Worm (Caenorhabditis elegans) whole organism, L3 larva: Measurements from ENCODE around the gene Y62H9A.7.
A peak's percentile ranks its signal among the peaks of the same experiment; 100 is the strongest.

Source experiments
- R02D3.7 ChIP-seq: fragments of 150-350 bp; optimal IDR thresholded peaks from 2 replicates; lab custom pipeline; 2014; ENCODE audit warnings: missing biosample characterization, missing genetic modification characterization
- ZK546.5 ChIP-seq: sonication (generic microtip); optimal IDR thresholded peaks from 2 replicates; lab custom pipeline; 2017; ENCODE audit warnings: missing biosample characterization, missing genetic modification characterization
- aly-2 ChIP-seq: fragments of 150-350 bp; optimal IDR thresholded peaks from 2 replicates; lab custom pipeline; 2014; ENCODE audit warnings: missing biosample characterization, missing genetic modification characterization
- ceh-16 ChIP-seq: sonication (generic microtip); optimal IDR thresholded peaks from 2 replicates; lab custom pipeline; 2017; ENCODE audit warnings: missing biosample characterization, missing genetic modification characterization
- ceh-28 ChIP-seq: fragments of 150-350 bp; optimal IDR thresholded peaks from 2 replicates; lab custom pipeline; 2014; ENCODE audit warnings: missing biosample characterization, missing genetic modification reagents, missing genetic modification characterization
- ceh-82 ChIP-seq: fragments of 150-350 bp; optimal IDR thresholded peaks from 2 replicates; lab custom pipeline; 2014; ENCODE audit warnings: missing biosample characterization, missing genetic modification characterization
- egl-5 ChIP-seq: fragments of 150-350 bp; optimal IDR thresholded peaks from 2 replicates; lab custom pipeline; 2017; ENCODE audit warnings: missing biosample characterization, missing genetic modification reagents, missing genetic modification characterization, inconsistent platforms
- elt-1 ChIP-seq: fragments of 150-350 bp; optimal IDR thresholded peaks from 2 replicates; lab custom pipeline; 2014; ENCODE audit warnings: missing biosample characterization, missing genetic modification characterization
- elt-3 ChIP-seq, 3 experiments: fragments of 150-350 bp in 1 of 3; sonication (generic microtip) in 2 of 3; optimal IDR thresholded peaks; 2 replicates in 2 of 3; 4 replicates in 1 of 3; lab custom pipeline; 2014 to 2017; ENCODE audit warnings: missing biosample characterization in 3 of 3, missing genetic modification characterization in 3 of 3
- eor-1 ChIP-seq, 2 experiments: fragments of 150-350 bp; optimal IDR thresholded peaks; 2 replicates each; lab custom pipeline; 2014 to 2018; ENCODE audit warnings: missing biosample characterization in 2 of 2, missing genetic modification characterization in 2 of 2
- fkh-10 ChIP-seq: sonication (generic microtip); optimal IDR thresholded peaks from 2 replicates; lab custom pipeline; 2017; ENCODE audit warnings: missing biosample characterization, missing genetic modification reagents, missing genetic modification characterization
- fkh-2 ChIP-seq: fragments of 150-350 bp; optimal IDR thresholded peaks from 2 replicates; lab custom pipeline; 2014; ENCODE audit warnings: missing biosample characterization, missing genetic modification reagents, missing genetic modification characterization
- fos-1 ChIP-seq: fragments of 150-350 bp; optimal IDR thresholded peaks from 2 replicates; lab custom pipeline; 2014; ENCODE audit warnings: missing biosample characterization, missing genetic modification characterization
- jun-1 ChIP-seq: fragments of 150-350 bp; optimal IDR thresholded peaks from 2 replicates; lab custom pipeline; 2014; ENCODE audit warnings: missing biosample characterization, missing genetic modification reagents, missing genetic modification characterization
- lin-15B ChIP-seq: fragments of 150-350 bp; optimal IDR thresholded peaks from 2 replicates; lab custom pipeline; 2014; ENCODE audit warnings: missing biosample characterization, missing genetic modification characterization
- lin-39 ChIP-seq: fragments of 150-350 bp; optimal IDR thresholded peaks from 2 replicates; lab custom pipeline; 2018; ENCODE audit warnings: missing biosample characterization, missing genetic modification reagents, missing genetic modification characterization
- lsy-12 ChIP-seq: sonication (generic microtip); optimal IDR thresholded peaks from 2 replicates; lab custom pipeline; 2016; ENCODE audit warnings: mild to moderate bottlenecking, missing genetic modification characterization, missing compliant biosample characterization
- mdl-1 ChIP-seq: fragments of 150-350 bp; optimal IDR thresholded peaks from 2 replicates; lab custom pipeline; 2014; ENCODE audit warnings: missing biosample characterization, missing genetic modification characterization
- mml-1 ChIP-seq: fragments of 150-350 bp; sonication (generic microtip); optimal IDR thresholded peaks from 3 replicates; lab custom pipeline; 2014; ENCODE audit warnings: missing biosample characterization, missing genetic modification characterization
- nfya-1 ChIP-seq: sonication (generic microtip); optimal IDR thresholded peaks from 2 replicates; lab custom pipeline; 2017; ENCODE audit warnings: missing genetic modification characterization, mild to moderate bottlenecking, missing compliant biosample characterization, antibody characterized with exemption, moderate library complexity; ENCODE audit not compliant: insufficient read depth
- nhr-11 ChIP-seq: fragments of 150-350 bp; optimal IDR thresholded peaks from 2 replicates; lab custom pipeline; 2014; ENCODE audit warnings: missing biosample characterization, missing genetic modification characterization
- nhr-12 ChIP-seq: fragments of 150-350 bp; optimal IDR thresholded peaks from 2 replicates; lab custom pipeline; 2014; ENCODE audit warnings: missing biosample characterization, missing genetic modification characterization
- nhr-23 ChIP-seq: fragments of 150-350 bp; optimal IDR thresholded peaks from 2 replicates; lab custom pipeline; 2014; ENCODE audit warnings: missing biosample characterization, missing genetic modification reagents, missing genetic modification characterization
- nhr-237 ChIP-seq: fragments of 150-350 bp; optimal IDR thresholded peaks from 2 replicates; lab custom pipeline; 2014; ENCODE audit warnings: missing biosample characterization, missing genetic modification characterization
- nhr-25 ChIP-seq: sonication (generic microtip); optimal IDR thresholded peaks from 2 replicates; lab custom pipeline; 2017; ENCODE audit warnings: missing biosample characterization, missing genetic modification characterization
- nhr-28 ChIP-seq: fragments of 150-350 bp; optimal IDR thresholded peaks from 2 replicates; lab custom pipeline; 2014; ENCODE audit warnings: missing biosample characterization, missing genetic modification characterization
- nhr-43 ChIP-seq: sonication (generic microtip); optimal IDR thresholded peaks from 2 replicates; lab custom pipeline; 2016; ENCODE audit warnings: mild to moderate bottlenecking, missing genetic modification characterization, missing compliant biosample characterization; ENCODE audit not compliant: poor library complexity, severe bottlenecking
- nhr-67 ChIP-seq: fragments of 150-350 bp; optimal IDR thresholded peaks from 2 replicates; lab custom pipeline; 2014; ENCODE audit warnings: missing biosample characterization, missing genetic modification characterization
- nhr-77 ChIP-seq: fragments of 150-350 bp; optimal IDR thresholded peaks from 2 replicates; lab custom pipeline; 2014; ENCODE audit warnings: missing biosample characterization, missing genetic modification characterization
- pha-4 ChIP-seq: fragments of 150-350 bp; optimal IDR thresholded peaks from 2 replicates; lab custom pipeline; 2014; ENCODE audit warnings: missing biosample characterization, missing genetic modification reagents, missing genetic modification characterization
- pqm-1 ChIP-seq: fragments of 150-350 bp; optimal IDR thresholded peaks from 2 replicates; lab custom pipeline; 2017; ENCODE audit warnings: missing biosample characterization, missing genetic modification characterization, inconsistent platforms
- skn-1 ChIP-seq: fragments of 150-350 bp; optimal IDR thresholded peaks from 2 replicates; lab custom pipeline; 2014; ENCODE audit warnings: missing biosample characterization, missing genetic modification characterization
- snpc-4 ChIP-seq: fragments of 150-350 bp; optimal IDR thresholded peaks from 2 replicates; lab custom pipeline; 2014; ENCODE audit warnings: missing biosample characterization, missing genetic modification characterization
- unc-39 ChIP-seq: sonication (generic microtip); optimal IDR thresholded peaks from 4 replicates; lab custom pipeline; 2017; ENCODE audit warnings: missing biosample characterization, missing genetic modification characterization
- unc-62 ChIP-seq: fragments of 150-350 bp; sonication (generic microtip); optimal IDR thresholded peaks from 4 replicates; lab custom pipeline; 2014; ENCODE audit warnings: missing biosample characterization, missing genetic modification reagents, missing genetic modification characterization
- zag-1 ChIP-seq: fragments of 150-350 bp; optimal IDR thresholded peaks from 2 replicates; lab custom pipeline; 2014; ENCODE audit warnings: missing biosample characterization, missing genetic modification characterization
- ztf-11 ChIP-seq: fragments of 150-350 bp; optimal IDR thresholded peaks from 2 replicates; lab custom pipeline; 2014; ENCODE audit warnings: missing biosample characterization, missing genetic modification characterization
- ztf-4 ChIP-seq: fragments of 150-350 bp; optimal IDR thresholded peaks from 2 replicates; lab custom pipeline; 2014; ENCODE audit warnings: missing biosample characterization, missing genetic modification characterization

The Y62H9A.7 gene

DNA sequence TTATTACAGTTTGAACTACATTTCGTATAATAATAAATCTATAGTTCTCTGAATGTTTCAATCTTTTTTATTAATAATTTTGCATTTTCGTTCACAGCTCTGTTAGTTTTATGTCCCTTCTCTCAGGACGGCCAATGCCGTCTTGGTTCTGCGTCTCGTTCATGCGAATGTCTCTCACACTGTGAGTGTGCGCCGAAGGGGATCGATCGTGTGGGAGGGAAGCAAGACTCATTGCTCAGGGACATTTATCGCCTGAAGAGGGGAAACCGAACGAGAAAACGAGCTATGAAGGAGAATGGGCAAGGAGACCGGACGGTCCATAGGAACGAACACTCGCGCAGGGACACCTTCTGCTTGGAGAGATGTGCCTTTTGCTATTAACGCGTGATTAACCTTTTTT is 13.6 kb upstream of the Y62H9A.7 start:
- TF ChIP-seq lin-39 = peak; percentile 54
- peak; percentile 72 for TF ChIP-seq ceh-28 (tag; lab: Kevin White, UChicago)
- TF ChIP-seq ztf-11 (tag; lab: Kevin White, UChicago) = no peak

ce11 chrX:11898040-11898439 is 12.6 kb upstream of the Y62H9A.7 start, which contains the start of gene Y62H9A.9:
TSS of gene Y62H9A.9 (minus strand) at chrX:11898140.
- TF ChIP-seq nhr-237 (tag; lab: Kevin White, UChicago) (no peak), nfya-1 (tag; lab: Kevin White, UChicago) (no peak), skn-1 (no peak), aly-2 (tag; lab: Kevin White, UChicago) (no peak), ztf-11 (tag; lab: Kevin White, UChicago) (no peak), egl-5 (no peak), eor-1 (tag; optimal IDR thresholded peaks at IDR 0.05; lab: Kevin White, UChicago) (no peak), nhr-67 (tag; lab: Kevin White, UChicago) (no peak), nhr-28 (tag; lab: Kevin White, UChicago) (no peak), zag-1 (tag; lab: Kevin White, UChicago) (no peak), jun-1 (no peak), fos-1 (tag; lab: Kevin White, UChicago) (no peak), elt-1 (no peak), lin-15B (tag; lab: Kevin White, UChicago) (no peak), snpc-4 (tag; lab: Kevin White, UChicago) (no peak), unc-39 (tag; lab: Kevin White, UChicago) (no peak), nhr-77 (tag; lab: Kevin White, UChicago) (no peak), nhr-12 (no peak)

DNA sequence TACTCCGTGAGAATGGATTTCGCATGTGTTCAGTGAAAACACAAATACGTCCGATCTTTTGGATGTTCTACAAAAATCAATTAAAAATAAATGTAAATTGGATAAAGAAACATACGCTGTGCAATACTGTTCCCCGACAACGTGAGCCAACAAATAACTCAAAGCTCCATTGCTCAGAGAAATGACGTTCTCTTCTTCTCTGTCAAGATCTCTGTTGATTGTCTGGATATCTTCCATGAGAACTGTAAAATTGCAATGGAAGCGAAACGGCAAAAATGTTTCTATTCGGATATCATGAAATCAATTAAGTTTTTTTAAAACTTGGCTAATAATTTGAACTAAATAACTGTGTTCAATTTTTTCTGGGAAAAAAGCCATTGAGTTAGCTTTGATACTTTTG is 11.2 kb upstream of the Y62H9A.7 start:
- TF ChIP-seq ZK546.5 (tag; lab: Kevin White, UChicago) (no peak), snpc-4 (tag; lab: Kevin White, UChicago) (no peak)

ce11 chrX:11892328-11892727 is 6.9 kb upstream of the Y62H9A.7 start, which contains the start of gene Y62H9A.8:
TSS of gene Y62H9A.8 (minus strand) at chrX:11892428.
- TF ChIP-seq egl-5 (no peak), ztf-11 (tag; lab: Kevin White, UChicago) (no peak), snpc-4 (tag; lab: Kevin White, UChicago) (no peak), lsy-12 (no peak), eor-1 (tag; optimal IDR thresholded peaks at IDR 0.05; lab: Kevin White, UChicago) (no peak), unc-62 (GFP tag; lab: Kevin White, UChicago) (no peak), mml-1 (tag; lab: Kevin White, UChicago) (no peak), lin-39 (no peak), skn-1 (no peak), zag-1 (tag; lab: Kevin White, UChicago) (no peak), pqm-1 (no peak), nhr-237 (tag; lab: Kevin White, UChicago) (no peak), ceh-82 (tag; lab: Kevin White, UChicago) (no peak)

- TF ChIP-seq nhr-67 (tag; lab: Kevin White, UChicago) (no peak), egl-5 (no peak), nhr-23 (tag; lab: Kevin White, UChicago) (no peak), nhr-43 (tag; lab: Kevin White, UChicago) (no peak), fkh-10 (no peak), nhr-28 (tag; lab: Kevin White, UChicago) (no peak), fkh-2 (no peak), ztf-4 (tag; lab: Kevin White, UChicago) (no peak), aly-2 (tag; lab: Kevin White, UChicago) (no peak)
These were observed 2.7 kb downstream of the Y62H9A.7 start, which contains the start of the genes Y62H9A.5 and ule-5 for ce11 chrX:11882800-11883199. TSS of gene Y62H9A.5 (minus strand) at chrX:11882900. TSS of gene ule-5 (plus strand) at chrX:11883127.

DNA sequence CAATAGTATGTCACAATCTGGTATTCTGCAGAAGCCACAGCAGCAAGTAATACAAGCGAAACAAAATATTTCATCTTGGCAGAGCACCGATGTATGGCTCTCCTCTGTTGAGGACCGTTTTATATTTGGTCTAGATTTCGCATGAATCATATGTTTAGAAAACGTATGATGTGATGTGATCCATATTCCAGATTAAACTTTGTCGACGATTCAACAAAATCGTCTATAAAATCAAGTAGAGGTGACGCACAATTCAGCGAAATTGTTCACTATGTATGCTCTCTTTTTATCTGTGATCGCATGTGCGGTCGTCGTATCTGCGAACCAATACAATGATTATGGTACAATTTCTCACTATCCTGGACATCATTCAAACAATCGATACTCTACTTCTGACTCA is 5.6 kb downstream of the Y62H9A.7 start, which contains the start of the genes Y62H9A.3 and Y62H9A.4:
Gene Y62H9A.3 (minus strand): TSS at position 101 of the 400 bp plus-strand sequence.
Gene Y62H9A.4 (plus strand): TSS at position 256 of the 400 bp plus-strand sequence.
- TF ChIP-seq nhr-237 (tag; lab: Kevin White, UChicago) (no peak), nhr-28 (tag; lab: Kevin White, UChicago) (no peak), nhr-25 (tag; lab: Kevin White, UChicago) (no peak), snpc-4 (tag; lab: Kevin White, UChicago) (no peak), fkh-10 (no peak), ztf-11 (tag; lab: Kevin White, UChicago) (no peak), elt-1 (no peak), mdl-1 (tag; lab: Kevin White, UChicago) (no peak), nhr-67 (tag; lab: Kevin White, UChicago) (no peak), lin-15B (tag; lab: Kevin White, UChicago) (no peak), ceh-28 (tag; lab: Kevin White, UChicago) (no peak), nhr-11 (no peak), ceh-16 (tag; lab: Kevin White, UChicago) (no peak), jun-1 (no peak), mml-1 (tag; lab: Kevin White, UChicago) (no peak), elt-3 (tag; optimal IDR thresholded peaks at IDR 0.05; lab: Kevin White, UChicago) (no peak), pha-4 (tag; lab: Kevin White, UChicago) (no peak), R02D3.7 (tag; lab: Kevin White, UChicago) (no peak), nhr-23 (tag; lab: Kevin White, UChicago) (no peak)
